Fruit fly (Drosophila melanogaster): ENCODE results near the gene CG18628.
A peak's percentile ranks its signal among the peaks of the same experiment; 100 is the strongest.

DNA sequence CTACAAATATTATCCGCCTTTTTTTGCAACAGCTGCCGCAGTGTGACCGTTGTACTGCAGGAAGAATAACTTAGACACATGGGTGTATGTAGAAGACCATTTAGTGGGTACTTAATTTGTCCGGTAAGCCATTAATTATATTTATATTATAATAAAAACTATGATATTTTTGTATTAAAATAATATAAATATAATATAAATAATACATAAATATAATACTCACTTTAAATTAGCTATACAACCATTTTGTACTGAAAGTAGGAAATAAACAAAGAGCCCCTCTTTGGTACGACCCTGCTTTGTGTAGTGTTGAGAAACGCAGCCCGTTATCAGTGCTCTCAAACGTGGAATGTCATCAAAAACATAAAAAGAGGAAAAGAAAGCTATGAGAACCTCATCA, 1.7 kb upstream of the CG18628 start, which contains the start of gene Cnep1r2:
- TF ChIP-seq CG6854 (GFP tag; optimal IDR thresholded peaks at IDR 0.05): peak; percentile 90
- TF ChIP-seq eg (GFP tag; IDR thresholded peaks at IDR 0.05): peak; percentile 94
- TF ChIP-seq CG11902 (GFP tag; optimal IDR thresholded peaks at IDR 0.05): peak; percentile 85
- peak; percentile 96 for TF ChIP-seq CG32006 (GFP tag; optimal IDR thresholded peaks at IDR 0.05)
- TF ChIP-seq Ets21C (GFP tag; optimal IDR thresholded peaks at IDR 0.05): peak; percentile 75
- peak; percentile 62 for TF ChIP-seq Lpt (GFP tag; optimal IDR thresholded peaks at IDR 0.05)
- TF ChIP-seq Eip75B (GFP tag; optimal IDR thresholded peaks at IDR 0.05): peak; percentile 82
- TF ChIP-seq Hr38 (GFP tag; optimal IDR thresholded peaks at IDR 0.05): no peak
- peak; percentile 89 for TF ChIP-seq CG10669 (GFP tag; optimal IDR thresholded peaks at IDR 0.05)
- TF ChIP-seq OdsH (GFP tag; optimal IDR thresholded peaks at IDR 0.05): peak; percentile 93
- TF ChIP-seq Eip93F (GFP tag; optimal IDR thresholded peaks at IDR 0.05): peak; percentile 66
- peak; percentile 97 for TF ChIP-seq CG3032 (tag; optimal IDR thresholded peaks at IDR 0.05)
- TF ChIP-seq CG6163 (GFP tag; IDR thresholded peaks at IDR 0.05): peak; percentile 92; the same call in 2 of the 3 replicates
